Fruit fly (Drosophila melanogaster) whole organism, wandering third instar larva: Measurements from ENCODE around the gene CG42661.

ENCODE experiments used
- Myc ChIP-seq: fragments of >200 bp; optimal IDR thresholded peaks from 2 replicates; lab custom pipeline; 2017
- h ChIP-seq: fragments of 200-800 bp; sonication (Bioruptor generic); optimal IDR thresholded peaks from 3 replicates; lab custom pipeline; 2016; ENCODE audit warnings: missing biosample characterization, mild to moderate bottlenecking, missing genetic modification characterization

- TF ChIP-seq h (no peak), Myc (no peak)
Observed at dm6 chr3L:7434198-7434597, 31.1 kb upstream of the CG42661 start.
